Fruit fly (Drosophila melanogaster): ENCODE results near the gene D19A.

Gene D19A

DNA sequence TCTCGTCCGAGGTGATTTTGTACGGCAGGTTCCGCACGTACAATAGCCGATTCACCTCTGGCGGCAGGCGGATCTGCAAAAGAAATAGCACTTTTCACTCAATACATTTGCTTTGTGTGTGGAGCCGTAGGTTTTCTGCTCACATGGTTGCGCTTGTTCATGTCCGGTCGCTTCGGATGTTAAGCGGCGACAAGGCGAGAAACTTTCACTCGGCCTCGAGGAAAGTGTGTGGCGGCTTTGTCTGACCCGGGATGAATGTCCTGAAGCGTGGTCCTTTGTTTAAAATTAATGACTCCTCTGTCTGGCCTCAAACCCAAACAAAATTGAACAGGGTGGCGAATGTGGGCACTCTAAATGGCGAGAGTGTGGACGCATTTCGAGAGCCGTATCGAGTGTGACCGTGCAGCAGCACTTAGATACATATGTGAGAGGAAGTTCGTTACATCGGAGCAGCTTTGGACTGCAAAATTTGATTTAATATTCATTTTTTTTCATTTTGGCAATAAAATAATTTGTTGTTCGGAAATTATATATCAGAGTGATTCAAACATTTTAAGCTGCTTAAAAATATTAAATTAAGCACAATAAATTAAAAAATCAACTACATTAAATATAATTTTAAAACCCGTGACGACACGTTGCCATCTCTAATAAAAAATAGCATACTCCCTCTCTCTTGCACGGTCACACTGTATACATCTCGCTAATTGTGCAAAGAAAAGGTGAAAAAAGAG is 4.1 kb upstream of the D19A start, which contains the start of the genes Sf3b6 and Tnpo (continued):
- TF ChIP-seq CG32006 (GFP tag; optimal IDR thresholded peaks at IDR 0.05) = no peak
- TF ChIP-seq Eip78C (GFP tag) = no peak
- peak; percentile 88 for TF ChIP-seq esn (GFP tag; optimal IDR thresholded peaks at IDR 0.05)
- TF ChIP-seq CG3032 (tag; optimal IDR thresholded peaks at IDR 0.05) = peak; percentile 84
- peak; percentile 90 for TF ChIP-seq Sox15 (GFP tag; optimal IDR thresholded peaks at IDR 0.05)
- TF ChIP-seq dac (GFP tag; optimal IDR thresholded peaks at IDR 0.05) = peak; percentile 35
- TF ChIP-seq lz (GFP tag; optimal IDR thresholded peaks at IDR 0.05) = peak; percentile 86
- TF ChIP-seq CG8319 (GFP tag; optimal IDR thresholded peaks at IDR 0.05) = peak; percentile 68
- TF ChIP-seq CG31627 (GFP tag; optimal IDR thresholded peaks at IDR 0.05) = peak; percentile 90
- peak; percentile 73 for TF ChIP-seq CG10669 (GFP tag; optimal IDR thresholded peaks at IDR 0.05)
- peak; percentile 82 for TF ChIP-seq Ets21C (GFP tag; optimal IDR thresholded peaks at IDR 0.05)
- TF ChIP-seq acj6 (GFP tag; optimal IDR thresholded peaks at IDR 0.05) = peak; percentile 83
- peak; percentile 47 for TF ChIP-seq CG7368 (GFP tag; optimal IDR thresholded peaks at IDR 0.05)
- no peak for TF ChIP-seq dsx (GFP tag; optimal IDR thresholded peaks at IDR 0.05; ENCODE audit: poor library complexity, severe bottlenecking)
- peak; percentile 59 for TF ChIP-seq CG15336 (GFP tag; IDR thresholded peaks at IDR 0.05)
- no peak for TF ChIP-seq CG6854 (GFP tag; optimal IDR thresholded peaks at IDR 0.05)
- peak; percentile 86 for TF ChIP-seq Hr39 (GFP tag; optimal IDR thresholded peaks at IDR 0.05)
- TF ChIP-seq Lpt (GFP tag; optimal IDR thresholded peaks at IDR 0.05) = peak; percentile 60
- no peak for TF ChIP-seq vri (GFP tag; optimal IDR thresholded peaks at IDR 0.05)
- no peak for TF ChIP-seq CG3919 (GFP tag; optimal IDR thresholded peaks at IDR 0.05)
- TF ChIP-seq CG4318 (GFP tag; optimal IDR thresholded peaks at IDR 0.05) = no peak
- TF ChIP-seq CG11902 (GFP tag; optimal IDR thresholded peaks at IDR 0.05) = peak; percentile 81
- peak; percentile 79 for TF ChIP-seq cyc (GFP tag; optimal IDR thresholded peaks at IDR 0.05)
- TF ChIP-seq svp (GFP tag) = no peak
- no peak for TF ChIP-seq achi (GFP tag; optimal IDR thresholded peaks at IDR 0.05)
- TF ChIP-seq CG34406 (GFP tag; optimal IDR thresholded peaks at IDR 0.05) = no peak
- peak; percentile 74 for TF ChIP-seq topi (GFP tag; optimal IDR thresholded peaks at IDR 0.05)
- no peak; the same call in 1 of the 3 replicates for TF ChIP-seq CG8119 (GFP tag; IDR thresholded peaks at IDR 0.05)
- no peak for TF ChIP-seq CG6276 (GFP tag; optimal IDR thresholded peaks at IDR 0.05)
- TF ChIP-seq CG11294 (GFP tag; IDR thresholded peaks at IDR 0.05) = peak; percentile 71; the same call in 1 of the 2 replicates

DNA sequence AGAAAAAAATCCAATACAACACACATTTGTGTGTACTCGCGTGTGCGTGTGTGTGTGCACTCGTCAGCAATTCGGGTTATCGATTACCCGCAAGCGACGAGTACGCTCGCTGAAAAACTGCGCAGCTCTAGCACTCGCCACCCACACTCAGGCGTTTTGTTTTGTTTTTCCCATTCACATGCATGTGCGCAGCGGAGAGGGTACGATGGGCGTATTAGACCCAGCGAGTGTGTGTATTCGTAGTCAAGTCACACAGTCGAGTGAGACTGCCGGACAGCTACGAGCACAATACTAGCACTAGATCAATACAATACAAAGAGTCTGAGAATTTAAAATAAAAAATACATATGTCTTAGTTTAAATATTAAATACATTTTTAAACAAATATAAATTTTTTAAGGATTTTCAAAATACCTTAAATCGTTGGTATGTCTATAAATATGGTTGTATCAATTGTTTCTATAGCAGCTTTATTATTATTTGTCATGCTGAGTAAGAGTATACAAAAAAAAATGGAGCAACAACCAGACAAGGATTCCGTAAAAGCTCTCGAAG is 4.0 kb downstream of the D19A start, which contains the start of the genes D19B and CG43293:
Gene D19B (minus strand): TSS at position 37 of the 555 bp plus-strand sequence.
Gene CG43293 (plus strand): TSS at position 306 of the 555 bp plus-strand sequence.
- TF ChIP-seq Ets21C (GFP tag; optimal IDR thresholded peaks at IDR 0.05) (peak; percentile 74), CG11294 (GFP tag; IDR thresholded peaks at IDR 0.05) (peak; percentile 80), CG3032 (tag; optimal IDR thresholded peaks at IDR 0.05) (peak; percentile 81), CG11762 (GFP tag; optimal IDR thresholded peaks at IDR 0.05; ENCODE audit: insufficient read depth) (peak; percentile 69), Gug (GFP tag; IDR thresholded peaks at IDR 0.05) (peak; percentile 72), CG1621 (tag; optimal IDR thresholded peaks at IDR 0.05) (peak; percentile 86), CG34406 (GFP tag; optimal IDR thresholded peaks at IDR 0.05) (peak; percentile 83), dsx (GFP tag; optimal IDR thresholded peaks at IDR 0.05; ENCODE audit: poor library complexity, severe bottlenecking) (peak; percentile 77), CG7368 (GFP tag; optimal IDR thresholded peaks at IDR 0.05) (peak; percentile 91), OdsH (GFP tag; optimal IDR thresholded peaks at IDR 0.05) (peak; percentile 91), CG10669 (GFP tag; optimal IDR thresholded peaks at IDR 0.05) (peak; percentile 85), Hr4 (GFP tag; optimal IDR thresholded peaks at IDR 0.05) (peak; percentile 93), esn (GFP tag; optimal IDR thresholded peaks at IDR 0.05) (peak; percentile 90), fd59A (GFP tag; optimal IDR thresholded peaks at IDR 0.05) (peak; percentile 71), pdm3 (GFP tag; optimal IDR thresholded peaks at IDR 0.05) (peak; percentile 86), CG6854 (GFP tag; optimal IDR thresholded peaks at IDR 0.05) (peak; percentile 65), CG32006 (GFP tag; optimal IDR thresholded peaks at IDR 0.05) (peak; percentile 87), Sox15 (GFP tag; optimal IDR thresholded peaks at IDR 0.05) (peak; percentile 72), CG11902 (GFP tag; optimal IDR thresholded peaks at IDR 0.05) (peak; percentile 68), fd85E (GFP tag; optimal IDR thresholded peaks at IDR 0.05) (peak; percentile 51), Eip93F (GFP tag; optimal IDR thresholded peaks at IDR 0.05) (peak; percentile 80), achi (GFP tag; optimal IDR thresholded peaks at IDR 0.05) (peak; percentile 90), CG31627 (GFP tag; optimal IDR thresholded peaks at IDR 0.05) (peak; percentile 87), spab (GFP tag; optimal IDR thresholded peaks at IDR 0.05) (peak; percentile 81), Eip78C (GFP tag) (peak; percentile 96), topi (GFP tag; optimal IDR thresholded peaks at IDR 0.05) (peak; percentile 83), CG6808 (GFP tag; optimal IDR thresholded peaks at IDR 0.05) (peak; percentile 76), Ets96B (tag; optimal IDR thresholded peaks at IDR 0.05) (peak; percentile 83), eg (GFP tag; IDR thresholded peaks at IDR 0.05) (peak; percentile 92), CG6163 (GFP tag; IDR thresholded peaks at IDR 0.05) (peak; percentile 91), CG8319 (GFP tag; optimal IDR thresholded peaks at IDR 0.05) (peak; percentile 77), CG10631 (GFP tag; optimal IDR thresholded peaks at IDR 0.05) (peak; percentile 88), cyc (GFP tag; optimal IDR thresholded peaks at IDR 0.05) (peak; percentile 84), Eip75B (GFP tag; optimal IDR thresholded peaks at IDR 0.05) (peak; percentile 88)

Data from whole organism, prepupa.